Fruit fly (Drosophila melanogaster) whole organism, prepupa: Measurements from ENCODE around the gene CG4907.

Experiments
- Blimp-1 ChIP-seq: fragments of 200-800 bp; sonication (Bioruptor generic); optimal IDR thresholded peaks from 3 replicates; lab custom pipeline; 2017; ENCODE audit warnings: missing biosample characterization, missing genetic modification characterization, mild to moderate bottlenecking, moderate library complexity, missing genetic modification reagents
- CG11294 ChIP-seq: fragments of 200-800 bp; sonication (Bioruptor generic); IDR thresholded peaks from 2 replicates; pipeline ENCODE4 v1.3.6; 2022; ENCODE audit warnings: missing biosample characterization, missing genetic modification characterization
- CG11902 ChIP-seq: fragments of 200-800 bp; sonication (Bioruptor generic); optimal IDR thresholded peaks from 3 replicates; lab custom pipeline; 2016; ENCODE audit warnings: missing biosample characterization, missing genetic modification characterization
- CG15336 ChIP-seq: fragments of 200-800 bp; sonication (Bioruptor generic); IDR thresholded peaks from 2 replicates; pipeline ENCODE4 v1.3.6; 2022; ENCODE audit warnings: missing biosample characterization, missing genetic modification characterization
- CG1621 ChIP-seq: fragments of 200-800 bp; sonication (Bioruptor generic); optimal IDR thresholded peaks from 3 replicates; lab custom pipeline; 2018; ENCODE audit warnings: missing biosample characterization, mild to moderate bottlenecking, missing genetic modification characterization
- CG3032 ChIP-seq: fragments of 200-800 bp; optimal IDR thresholded peaks from 2 replicates; lab custom pipeline; 2019; ENCODE audit warnings: missing biosample characterization, mild to moderate bottlenecking, missing genetic modification characterization, moderate library complexity
- CG31627 ChIP-seq: fragments of 200-800 bp; sonication (Bioruptor generic); optimal IDR thresholded peaks from 3 replicates; lab custom pipeline; 2016; ENCODE audit warnings: missing biosample characterization, missing genetic modification characterization
- CG4318 ChIP-seq: fragments of 200-800 bp; sonication (Bioruptor generic); optimal IDR thresholded peaks from 3 replicates; lab custom pipeline; 2017; ENCODE audit warnings: missing biosample characterization, mild to moderate bottlenecking, missing genetic modification characterization
- CG6163 ChIP-seq: fragments of 200-800 bp; sonication (Bioruptor generic); IDR thresholded peaks from 3 replicates; pipeline ENCODE4 v1.3.6; 2022; ENCODE audit warnings: missing biosample characterization, missing genetic modification characterization
- CG6276 ChIP-seq: fragments of 200-800 bp; sonication (Bioruptor generic); optimal IDR thresholded peaks from 2 replicates; lab custom pipeline; 2017; ENCODE audit warnings: missing biosample characterization, mild to moderate bottlenecking, missing genetic modification characterization
- CG6792 ChIP-seq: fragments of 200-800 bp; sonication (Bioruptor generic); optimal IDR thresholded peaks from 3 replicates; lab custom pipeline; 2016; ENCODE audit warnings: missing biosample characterization, missing genetic modification characterization
- CG6854 ChIP-seq: fragments of 200-800 bp; sonication (Bioruptor generic); optimal IDR thresholded peaks from 2 replicates; lab custom pipeline; 2017; ENCODE audit warnings: missing biosample characterization, mild to moderate bottlenecking, missing genetic modification characterization
- CG7368 ChIP-seq: fragments of 200-800 bp; sonication (Bioruptor generic); optimal IDR thresholded peaks from 3 replicates; lab custom pipeline; 2016; ENCODE audit warnings: missing biosample characterization, missing genetic modification characterization
- CG8119 ChIP-seq: fragments of 200-800 bp; sonication (Bioruptor generic); IDR thresholded peaks from 3 replicates; pipeline ENCODE4 v1.3.6; 2022; ENCODE audit warnings: missing biosample characterization, missing genetic modification characterization
- CG8319 ChIP-seq: fragments of 200-800 bp; sonication (Bioruptor generic); optimal IDR thresholded peaks from 3 replicates; lab custom pipeline; 2016; ENCODE audit warnings: missing biosample characterization, missing genetic modification characterization
- CG8632 ChIP-seq: fragments of 200-800 bp; sonication (Bioruptor generic); optimal IDR thresholded peaks from 3 replicates; lab custom pipeline; 2016; ENCODE audit warnings: missing biosample characterization, missing genetic modification characterization
- Eip75B ChIP-seq: fragments of 200-800 bp; sonication (Bioruptor generic); optimal IDR thresholded peaks from 3 replicates; lab custom pipeline; 2016; ENCODE audit warnings: missing biosample characterization, missing genetic modification characterization
- Eip93F ChIP-seq: fragments of 200-800 bp; sonication (Bioruptor generic); optimal IDR thresholded peaks from 2 replicates; lab custom pipeline; 2016; ENCODE audit warnings: missing biosample characterization, mild to moderate bottlenecking, missing genetic modification characterization
- Ets21C ChIP-seq: fragments of 200-800 bp; sonication (Bioruptor generic); optimal IDR thresholded peaks from 3 replicates; lab custom pipeline; 2016; ENCODE audit warnings: missing biosample characterization, missing genetic modification characterization
- Gug ChIP-seq: fragments of 200-800 bp; sonication (Bioruptor generic); IDR thresholded peaks from 2 replicates; pipeline ENCODE4 v1.3.6; 2022; ENCODE audit warnings: missing biosample characterization, missing genetic modification characterization
- Hr39 ChIP-seq: fragments of 200-800 bp; sonication (Bioruptor generic); optimal IDR thresholded peaks from 2 replicates; lab custom pipeline; 2016; ENCODE audit warnings: missing biosample characterization, missing genetic modification characterization
- Met ChIP-seq: fragments of 200-800 bp; sonication (Bioruptor generic); optimal IDR thresholded peaks from 3 replicates; lab custom pipeline; 2016; ENCODE audit warnings: missing biosample characterization, missing genetic modification characterization
- OdsH ChIP-seq: fragments of 200-800 bp; sonication (Bioruptor generic); optimal IDR thresholded peaks from 3 replicates; lab custom pipeline; 2016; ENCODE audit warnings: missing biosample characterization, missing genetic modification characterization
- Smox ChIP-seq: fragments of 200-800 bp; sonication (Bioruptor generic); optimal IDR thresholded peaks from 3 replicates; lab custom pipeline; 2016; ENCODE audit warnings: missing biosample characterization, missing genetic modification characterization
- Sox102F ChIP-seq: fragments of 200-800 bp; sonication (Bioruptor generic); optimal IDR thresholded peaks from 2 replicates; lab custom pipeline; 2016; ENCODE audit warnings: missing biosample characterization, mild to moderate bottlenecking, missing genetic modification characterization
- Sox14 ChIP-seq: fragments of 200-800 bp; sonication (Bioruptor generic); optimal IDR thresholded peaks from 3 replicates; lab custom pipeline; 2016; ENCODE audit warnings: missing biosample characterization, missing genetic modification characterization
- achi ChIP-seq: fragments of 200-800 bp; sonication (Bioruptor generic); optimal IDR thresholded peaks from 3 replicates; lab custom pipeline; 2016; ENCODE audit warnings: missing biosample characterization, missing genetic modification characterization
- acj6 ChIP-seq: fragments of 200-800 bp; sonication (Bioruptor generic); optimal IDR thresholded peaks from 3 replicates; lab custom pipeline; 2016; ENCODE audit warnings: missing biosample characterization, missing genetic modification characterization
- cyc ChIP-seq: fragments of 200-800 bp; sonication (Bioruptor generic); optimal IDR thresholded peaks from 3 replicates; lab custom pipeline; 2016; ENCODE audit warnings: missing biosample characterization, missing genetic modification characterization
- dsx ChIP-seq: fragments of 200-800 bp; optimal IDR thresholded peaks from 3 replicates; lab custom pipeline; 2019; ENCODE audit warnings: missing biosample characterization, mild to moderate bottlenecking, missing genetic modification characterization, moderate library complexity; ENCODE audit not compliant: poor library complexity, severe bottlenecking
- eg ChIP-seq: fragments of 200-800 bp; sonication (Bioruptor generic); IDR thresholded peaks from 3 replicates; pipeline ENCODE4 v1.3.6; 2022; ENCODE audit warnings: missing biosample characterization, missing genetic modification characterization
- esn ChIP-seq: fragments of 200-800 bp; sonication (Bioruptor generic); optimal IDR thresholded peaks from 2 replicates; lab custom pipeline; 2016; ENCODE audit warnings: missing biosample characterization, mild to moderate bottlenecking, missing genetic modification characterization, moderate library complexity
- fd85E ChIP-seq: fragments of 200-800 bp; sonication (Bioruptor generic); optimal IDR thresholded peaks from 3 replicates; lab custom pipeline; 2016; ENCODE audit warnings: missing biosample characterization, missing genetic modification characterization
- fkh ChIP-seq: fragments of 200-800 bp; sonication (Bioruptor generic); optimal IDR thresholded peaks from 3 replicates; lab custom pipeline; 2017; ENCODE audit warnings: missing biosample characterization, mild to moderate bottlenecking, missing genetic modification characterization, moderate library complexity
- lz ChIP-seq: fragments of 200-800 bp; sonication (Bioruptor generic); optimal IDR thresholded peaks from 3 replicates; lab custom pipeline; 2016; ENCODE audit warnings: missing biosample characterization, missing genetic modification characterization
- net ChIP-seq: fragments of 200-800 bp; sonication (Bioruptor generic); optimal IDR thresholded peaks from 3 replicates; lab custom pipeline; 2016; ENCODE audit warnings: missing biosample characterization, missing genetic modification characterization
- salr ChIP-seq, 2 experiments: fragments of 200-800 bp; sonication (Bioruptor generic); optimal IDR thresholded peaks; 3 replicates each; lab custom pipeline; 2016 to 2018; ENCODE audit warnings: missing biosample characterization in 2 of 2, missing genetic modification characterization in 2 of 2, mild to moderate bottlenecking in 1 of 2
- spab ChIP-seq: fragments of 200-800 bp; sonication (Bioruptor generic); optimal IDR thresholded peaks from 2 replicates; lab custom pipeline; 2017; ENCODE audit warnings: missing biosample characterization, mild to moderate bottlenecking, missing genetic modification characterization, missing genetic modification reagents
- ss ChIP-seq, 2 experiments: fragments of 200-800 bp; sonication (Bioruptor generic); optimal IDR thresholded peaks; 2 replicates in 1 of 2; 3 replicates in 1 of 2; lab custom pipeline; 2017 to 2018; ENCODE audit warnings: mild to moderate bottlenecking in 2 of 2, missing biosample characterization in 2 of 2, missing genetic modification characterization in 2 of 2, moderate library complexity in 1 of 2
- svp ChIP-seq: fragments of 200-800 bp; sonication (Bioruptor generic); peaks from one replicate; lab custom pipeline; 2016; ENCODE audit warnings: missing biosample characterization, missing genetic modification characterization

Gene CG4907

DNA sequence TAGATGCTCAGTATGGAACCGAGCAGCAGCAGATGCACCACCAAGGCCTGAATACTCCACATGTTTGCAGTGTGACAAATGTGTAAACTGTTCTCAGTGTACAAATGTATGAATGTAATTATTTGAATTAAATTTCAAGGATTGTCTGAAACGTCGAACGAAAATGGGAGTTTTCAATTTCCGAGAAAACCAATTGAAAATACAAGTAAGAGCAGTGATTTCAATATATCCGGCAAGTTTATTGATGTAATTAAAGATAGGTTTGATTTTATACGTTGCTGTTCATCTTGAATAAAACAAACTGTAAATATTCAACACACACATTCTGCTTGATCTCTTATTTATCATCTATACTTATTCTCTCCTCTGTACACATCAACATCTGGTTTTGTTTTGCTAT, at the start of gene CG4907:
TSS of gene CG4907 (minus strand) at position 101 of the 400 bp plus-strand sequence.
- no peak for TF ChIP-seq Sox102F (GFP tag; lab: Kevin White, UChicago)
- TF ChIP-seq salr (GFP tag; optimal IDR thresholded peaks at IDR 0.05; lab: Kevin White, UChicago) = no peak
- no peak for TF ChIP-seq esn
- TF ChIP-seq Smox (GFP tag; lab: Kevin White, UChicago) = no peak
- no peak for TF ChIP-seq CG6792
- no peak for TF ChIP-seq CG15336
- TF ChIP-seq lz (GFP tag; lab: Kevin White, UChicago) = no peak
- no peak for TF ChIP-seq CG7368 (GFP tag; lab: Kevin White, UChicago)
- TF ChIP-seq CG1621 (tag; lab: Kevin White, UChicago) = no peak
- TF ChIP-seq CG8632 (GFP tag; lab: Kevin White, UChicago) = no peak
- TF ChIP-seq Met (GFP tag; lab: Kevin White, UChicago) = no peak
- TF ChIP-seq Hr39 (GFP tag; lab: Kevin White, UChicago) = no peak
- TF ChIP-seq spab (GFP tag; lab: Kevin White, UChicago) = no peak
- TF ChIP-seq svp (GFP tag; lab: Kevin White, UChicago) = no peak
- no peak for TF ChIP-seq Eip93F (GFP tag; lab: Kevin White, UChicago)
- TF ChIP-seq OdsH (GFP tag; lab: Kevin White, UChicago) = no peak
- TF ChIP-seq, all 60 proteins: peak for 0

DNA sequence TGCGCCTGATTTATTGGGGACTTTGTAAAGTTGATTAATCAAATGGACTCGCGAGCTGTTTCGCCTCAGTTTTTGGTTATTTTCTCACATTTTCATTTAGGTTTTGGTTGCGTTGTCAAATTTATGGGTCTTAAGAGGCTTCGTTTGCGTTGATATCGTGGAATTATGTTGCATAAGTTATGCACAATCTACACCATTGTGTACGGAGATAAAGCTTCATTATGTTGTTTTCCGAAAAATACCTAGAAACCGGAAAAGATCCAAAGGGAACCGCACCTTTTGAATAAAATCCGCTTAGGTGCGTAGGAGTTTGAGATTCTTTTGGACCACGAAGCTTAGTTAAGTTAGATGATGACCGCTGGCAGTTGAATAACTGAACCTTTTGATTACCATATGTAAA, 46.6 kb upstream of the CG4907 start:
- TF ChIP-seq CG8319 (GFP tag; lab: Kevin White, UChicago) (no peak), acj6 (GFP tag; lab: Kevin White, UChicago) (no peak), Eip75B (no peak), spab (GFP tag; lab: Kevin White, UChicago) (no peak), CG1621 (tag; lab: Kevin White, UChicago) (no peak), Blimp-1 (no peak), fd85E (no peak), fkh (no peak), CG3032 (tag; lab: Kevin White, UChicago) (no peak), svp (GFP tag; lab: Kevin White, UChicago) (no peak), Sox14 (no peak)

DNA sequence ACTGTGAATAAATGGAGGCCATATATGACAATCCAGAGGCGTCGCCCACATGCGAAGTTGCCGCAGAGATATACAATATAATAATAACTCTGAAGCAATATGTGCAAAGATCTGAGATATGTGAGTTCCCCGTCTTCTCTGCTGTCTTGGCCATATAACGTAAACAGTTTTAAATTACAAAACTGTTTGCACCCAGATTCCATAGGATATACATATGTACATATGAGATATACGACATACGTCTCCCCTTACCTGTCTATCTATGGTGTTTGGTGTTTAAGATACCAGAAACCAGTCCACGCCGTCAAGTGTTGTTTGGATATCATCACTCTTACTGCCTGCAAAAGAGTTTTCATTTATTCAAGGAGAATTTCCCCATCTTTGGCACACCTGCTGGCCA, 45.7 kb upstream of the CG4907 start:
- TF ChIP-seq eg (GFP tag; lab: Robert Waterston, UW) (0 out of 3 replicates have a peak, but pooled peaks have one; percentile 17), fkh (peak; percentile 71), CG6792 (no peak)

DNA sequence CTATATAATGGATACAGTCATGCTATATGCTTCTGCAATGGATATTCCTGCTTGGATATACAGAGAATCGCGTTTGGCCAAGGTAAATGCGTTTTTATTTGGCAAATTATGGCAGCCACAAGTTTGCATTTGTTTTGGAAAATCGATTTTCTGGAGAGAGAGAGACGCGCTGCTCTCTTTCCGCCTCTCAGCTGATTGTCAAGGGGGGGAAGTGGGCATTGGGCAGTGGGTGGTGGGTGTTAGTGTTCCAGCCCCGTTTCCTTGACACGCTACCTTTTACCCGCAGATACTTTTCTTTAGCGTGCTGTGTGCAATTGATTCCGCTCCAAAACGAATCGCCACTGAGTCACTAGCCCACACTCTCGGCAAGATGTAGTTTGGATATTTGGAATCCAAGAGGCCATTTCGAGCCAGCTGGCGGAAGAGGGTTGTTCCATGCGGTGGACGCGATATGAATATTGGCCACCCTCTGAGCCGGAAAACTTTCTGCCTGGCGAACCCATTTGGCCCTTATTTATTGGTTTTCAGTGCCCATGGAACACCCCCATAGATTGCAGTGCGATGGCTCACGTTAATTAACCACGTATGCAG, 44.7 kb upstream of the CG4907 start:
- TF ChIP-seq achi (GFP tag; lab: Kevin White, UChicago) (no peak), eg (GFP tag; lab: Robert Waterston, UW) (0 out of 3 replicates have a peak, but pooled peaks have one; percentile 11)

DNA sequence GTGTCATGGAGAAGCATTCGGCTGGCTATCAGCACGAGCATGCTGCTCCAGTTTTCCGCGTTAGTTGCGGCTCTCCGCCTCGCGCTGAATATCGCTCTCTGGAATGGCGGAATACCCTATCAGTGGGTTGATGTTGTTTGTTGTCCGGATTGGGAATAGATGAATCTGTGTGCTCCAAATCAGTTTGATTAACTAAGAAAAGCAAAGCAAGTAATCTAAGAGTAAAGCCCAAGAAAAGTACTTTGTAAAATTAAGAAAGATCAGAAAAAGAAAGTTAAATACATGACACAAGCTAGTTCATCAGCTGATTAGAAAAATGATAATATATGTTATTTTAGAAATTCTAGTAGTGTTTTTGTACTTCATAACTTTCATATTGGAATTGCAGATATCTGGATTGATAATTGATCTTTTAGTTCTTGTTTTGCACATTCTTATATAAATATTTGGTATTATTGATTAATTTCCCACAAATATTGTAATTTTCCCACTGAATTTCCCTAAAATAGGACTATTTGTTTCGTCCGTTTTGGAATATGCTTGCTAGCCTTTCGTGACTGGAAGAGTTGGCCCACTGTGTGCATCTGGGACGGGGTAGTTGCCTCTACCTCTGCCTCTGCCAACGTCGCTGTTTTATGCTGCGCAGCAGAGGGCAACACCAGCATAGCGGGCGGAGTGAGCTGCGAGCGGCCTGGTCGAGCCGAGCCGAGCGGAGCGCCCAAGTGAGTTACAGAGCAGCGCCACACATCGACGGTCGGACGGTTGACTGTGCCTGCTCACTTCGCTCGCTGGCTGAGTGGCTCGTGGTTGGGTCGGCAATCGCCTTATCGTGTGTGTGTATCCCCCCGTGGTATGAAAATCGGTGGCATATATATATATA, 43.6 kb upstream of the CG4907 start:
- no peak; the same call in 2 of the 3 replicates for TF ChIP-seq CG8119 (GFP tag; lab: Robert Waterston, UW)
- no peak for TF ChIP-seq fd85E
- no peak for TF ChIP-seq CG11902 (GFP tag; lab: Kevin White, UChicago)
- peak; percentile 28 for TF ChIP-seq OdsH (GFP tag; lab: Kevin White, UChicago)
- peak; percentile 16 for TF ChIP-seq Eip75B
- TF ChIP-seq Gug = 0 out of 2 replicates have a peak, but pooled peaks have one; percentile 22
- 0 out of 2 replicates have a peak, but pooled peaks have one; percentile 7 for TF ChIP-seq CG15336
- TF ChIP-seq CG6163 = peak; percentile 68
- TF ChIP-seq lz (GFP tag; lab: Kevin White, UChicago) = no peak
- peak; percentile 55 for TF ChIP-seq CG6276 (GFP tag; lab: Kevin White, UChicago)
- no peak for TF ChIP-seq Ets21C (GFP tag; lab: Kevin White, UChicago)
- TF ChIP-seq cyc (GFP tag; lab: Kevin White, UChicago) = no peak
- TF ChIP-seq dsx (GFP tag; lab: Kevin White, UChicago) = no peak
- no peak for TF ChIP-seq CG8319 (GFP tag; lab: Kevin White, UChicago)
- TF ChIP-seq CG6854 (GFP tag; lab: Kevin White, UChicago) = no peak
- no peak for TF ChIP-seq Met (GFP tag; lab: Kevin White, UChicago)
- peak; percentile 13; the same call in 1 of the 2 replicates for TF ChIP-seq CG11294 (GFP tag; lab: Robert Waterston, UW)
- no peak for TF ChIP-seq CG6792
- TF ChIP-seq acj6 (GFP tag; lab: Kevin White, UChicago) = no peak
- TF ChIP-seq ss (GFP tag; optimal IDR thresholded peaks at IDR 0.05; lab: Kevin White, UChicago) = no peak
- TF ChIP-seq net (GFP tag; lab: Kevin White, UChicago) = no peak
- TF ChIP-seq CG4318 (GFP tag; lab: Kevin White, UChicago) = peak; percentile 51
- TF ChIP-seq CG31627 (GFP tag; lab: Kevin White, UChicago) = no peak
